Worm (Caenorhabditis elegans) whole organism, L1 larva: ENCODE data around the gene msp-74.
A peak's percentile ranks its signal among the peaks of the same experiment; 100 is the strongest.

Experiments
- C04F5.9 ChIP-seq: sonication (generic microtip); optimal IDR thresholded peaks from 2 replicates; lab custom pipeline; 2016; ENCODE audit warnings: missing genetic modification characterization, missing compliant biosample characterization
- C16A3.4 ChIP-seq: fragments of 150-350 bp; optimal IDR thresholded peaks from 2 replicates; lab custom pipeline; 2014; ENCODE audit warnings: missing biosample characterization, missing genetic modification characterization
- alr-1 ChIP-seq: fragments of 200-800 bp; sonication (Bioruptor generic); optimal IDR thresholded peaks from 2 replicates; lab custom pipeline; 2018; ENCODE audit warnings: borderline replicate concordance, mild to moderate bottlenecking, missing genetic modification characterization, missing compliant biosample characterization
- ama-1 ChIP-seq: fragments of 150-350 bp; optimal IDR thresholded peaks from 2 replicates; lab custom pipeline; 2014
- ceh-8 ChIP-seq: fragments of 200-800 bp; sonication (Bioruptor generic); optimal IDR thresholded peaks from 2 replicates; lab custom pipeline; 2018; ENCODE audit warnings: mild to moderate bottlenecking, missing genetic modification characterization, moderate library complexity, missing compliant biosample characterization
- ceh-82 ChIP-seq, 3 experiments: fragments of 150-350 bp in 1 of 3; sonication (generic microtip) in 2 of 3; optimal IDR thresholded peaks; 2 replicates each; lab custom pipeline; 2014 to 2017; ENCODE audit warnings: missing biosample characterization in 3 of 3, missing genetic modification characterization in 3 of 3
- dpl-1 ChIP-seq, 3 experiments: fragments of 150-350 bp in 2 of 3; sonication (generic microtip) in 1 of 3; optimal IDR thresholded peaks; 2 replicates each; lab custom pipeline; 2014 to 2017; ENCODE audit warnings: missing biosample characterization in 3 of 3, missing genetic modification characterization in 3 of 3, missing genetic modification reagents in 3 of 3
- dsc-1 ChIP-seq: sonication (generic microtip); optimal IDR thresholded peaks from 2 replicates; lab custom pipeline; 2016; ENCODE audit warnings: mild to moderate bottlenecking, missing genetic modification characterization, missing compliant biosample characterization
- efl-1 ChIP-seq, 4 experiments: fragments of 150-350 bp; optimal IDR thresholded peaks in 3 of 4; peaks in 1 of 4; 1 replicate in 1 of 4; 2 replicates in 3 of 4; lab custom pipeline; 2014; ENCODE audit warnings: missing biosample characterization in 2 of 4, missing genetic modification characterization in 2 of 4, missing genetic modification reagents in 2 of 4
- efl-3 ChIP-seq: fragments of 200-800 bp; sonication (Bioruptor generic); optimal IDR thresholded peaks from 2 replicates; lab custom pipeline; 2018; ENCODE audit warnings: mild to moderate bottlenecking, missing genetic modification characterization, missing compliant biosample characterization
- elt-2 ChIP-seq: sonication (generic microtip); optimal IDR thresholded peaks from 2 replicates; lab custom pipeline; 2016; ENCODE audit warnings: missing genetic modification characterization, mild to moderate bottlenecking, inconsistent platforms, missing compliant biosample characterization, missing genetic modification reagents
- fkh-4 ChIP-seq: sonication (generic microtip); optimal IDR thresholded peaks from 2 replicates; lab custom pipeline; 2016; ENCODE audit warnings: missing compliant biosample characterization, missing genetic modification characterization, borderline replicate concordance
- fkh-8 ChIP-seq: sonication (generic microtip); optimal IDR thresholded peaks from 2 replicates; lab custom pipeline; 2016; ENCODE audit warnings: mild to moderate bottlenecking, missing genetic modification characterization, missing compliant biosample characterization
- fos-1 ChIP-seq: fragments of 150-350 bp; optimal IDR thresholded peaks from 2 replicates; lab custom pipeline; 2014; ENCODE audit warnings: missing biosample characterization, missing genetic modification characterization
- hlh-17 ChIP-seq: fragments of 200-800 bp; sonication (Bioruptor generic); optimal IDR thresholded peaks from 2 replicates; lab custom pipeline; 2018; ENCODE audit warnings: missing genetic modification characterization, mild to moderate bottlenecking, missing compliant biosample characterization, moderate library complexity, borderline replicate concordance
- hlh-4 ChIP-seq: sonication (generic microtip); optimal IDR thresholded peaks from 2 replicates; lab custom pipeline; 2016; ENCODE audit warnings: mild to moderate bottlenecking, missing genetic modification characterization, missing compliant biosample characterization
- hpl-2 ChIP-seq: fragments of 150-350 bp; optimal IDR thresholded peaks from 2 replicates; lab custom pipeline; 2014; ENCODE audit warnings: missing biosample characterization, missing genetic modification reagents, missing genetic modification characterization
- lin-14 ChIP-seq: fragments of 200-800 bp; sonication (Bioruptor generic); optimal IDR thresholded peaks from 2 replicates; lab custom pipeline; 2018; ENCODE audit warnings: mild to moderate bottlenecking, missing genetic modification characterization, moderate library complexity, missing compliant biosample characterization
- lin-35 ChIP-seq, 2 experiments: fragments of 150-350 bp; optimal IDR thresholded peaks; 2 replicates each; lab custom pipeline; 2014; ENCODE audit warnings: missing biosample characterization in 2 of 2, missing genetic modification characterization in 2 of 2, missing genetic modification reagents in 2 of 2
- lir-3 ChIP-seq: sonication (generic microtip); optimal IDR thresholded peaks from 2 replicates; lab custom pipeline; 2016; ENCODE audit warnings: mild to moderate bottlenecking, missing genetic modification characterization, moderate library complexity, missing compliant biosample characterization; ENCODE audit not compliant: poor library complexity
- mdl-1 ChIP-seq, 2 experiments: fragments of 150-350 bp; optimal IDR thresholded peaks; 2 replicates each; lab custom pipeline; 2014 to 2017; ENCODE audit warnings: missing biosample characterization in 2 of 2, missing genetic modification characterization in 2 of 2, inconsistent platforms in 1 of 2
- mef-2 ChIP-seq: fragments of 150-350 bp; optimal IDR thresholded peaks from 2 replicates; lab custom pipeline; 2014; ENCODE audit warnings: missing biosample characterization, missing genetic modification characterization
- nhr-11 ChIP-seq: fragments of 150-350 bp; optimal IDR thresholded peaks from 2 replicates; lab custom pipeline; 2014; ENCODE audit warnings: missing biosample characterization, missing genetic modification characterization
- nhr-19 ChIP-seq: fragments of 200-800 bp; sonication (Bioruptor generic); conservative IDR thresholded peaks from 2 replicates; pipeline ENCODE4 v1.3.6; 2022; ENCODE audit warnings: missing genetic modification characterization, missing compliant biosample characterization
- nhr-28 ChIP-seq: fragments of 150-350 bp; optimal IDR thresholded peaks from 2 replicates; lab custom pipeline; 2014; ENCODE audit warnings: missing biosample characterization, missing genetic modification characterization
- nhr-71 ChIP-seq: sonication (generic microtip); optimal IDR thresholded peaks from 2 replicates; lab custom pipeline; 2016; ENCODE audit warnings: mild to moderate bottlenecking, missing genetic modification characterization, moderate library complexity, missing compliant biosample characterization
- nhr-76 ChIP-seq: sonication (generic microtip); optimal IDR thresholded peaks from 2 replicates; lab custom pipeline; 2017; ENCODE audit warnings: missing biosample characterization, missing genetic modification characterization
- nhr-84 ChIP-seq: sonication (generic microtip); optimal IDR thresholded peaks from 2 replicates; lab custom pipeline; 2017; ENCODE audit warnings: missing biosample characterization, missing genetic modification characterization
- nhr-90 ChIP-seq: sonication (generic microtip); optimal IDR thresholded peaks from 2 replicates; lab custom pipeline; 2016; ENCODE audit warnings: mild to moderate bottlenecking, missing genetic modification characterization, missing compliant biosample characterization; ENCODE audit not compliant: poor library complexity
- pag-3 ChIP-seq: sonication (generic microtip); optimal IDR thresholded peaks from 2 replicates; lab custom pipeline; 2017; ENCODE audit warnings: missing genetic modification characterization, mild to moderate bottlenecking, missing compliant biosample characterization, antibody characterized with exemption, borderline replicate concordance; ENCODE audit not compliant: insufficient read depth
- pax-3 ChIP-seq: fragments of 200-800 bp; sonication (Bioruptor generic); optimal IDR thresholded peaks from 2 replicates; lab custom pipeline; 2018; ENCODE audit warnings: mild to moderate bottlenecking, missing genetic modification characterization, moderate library complexity, missing compliant biosample characterization
- pqm-1 ChIP-seq: sonication (generic microtip); optimal IDR thresholded peaks from 3 replicates; lab custom pipeline; 2017; ENCODE audit warnings: missing biosample characterization, missing genetic modification characterization
- skn-1 ChIP-seq: fragments of 150-350 bp; optimal IDR thresholded peaks from 2 replicates; lab custom pipeline; 2014; ENCODE audit warnings: missing biosample characterization, missing genetic modification characterization
- sup-37 ChIP-seq: fragments of 200-800 bp; sonication (Bioruptor generic); optimal IDR thresholded peaks from 2 replicates; lab custom pipeline; 2018; ENCODE audit warnings: mild to moderate bottlenecking, missing genetic modification characterization, missing compliant biosample characterization
- swsn-7 ChIP-seq: sonication (generic microtip); optimal IDR thresholded peaks from 2 replicates; lab custom pipeline; 2016; ENCODE audit warnings: missing genetic modification characterization, missing compliant biosample characterization
- unc-30 ChIP-seq: sonication (generic microtip); optimal IDR thresholded peaks from 2 replicates; lab custom pipeline; 2017; ENCODE audit warnings: missing biosample characterization, missing genetic modification characterization
- unc-86 ChIP-seq: sonication (generic microtip); optimal IDR thresholded peaks from 2 replicates; lab custom pipeline; 2016; ENCODE audit warnings: missing genetic modification characterization, missing compliant biosample characterization
- unc-98 ChIP-seq: fragments of 200-800 bp; sonication (Bioruptor generic); IDR thresholded peaks from 2 replicates; pipeline ENCODE4 v1.3.6; 2022; ENCODE audit warnings: missing genetic modification characterization, missing compliant biosample characterization
- xbp-1 ChIP-seq: sonication (generic microtip); optimal IDR thresholded peaks from 2 replicates; lab custom pipeline; 2016; ENCODE audit warnings: missing genetic modification characterization, missing compliant biosample characterization
- ztf-11 ChIP-seq, 2 experiments: sonication (generic microtip); optimal IDR thresholded peaks; 2 replicates each; lab custom pipeline; 2016 to 2017; ENCODE audit warnings: missing genetic modification characterization in 2 of 2, missing biosample characterization in 1 of 2, missing compliant biosample characterization in 1 of 2

msp-74 gene

DNA sequence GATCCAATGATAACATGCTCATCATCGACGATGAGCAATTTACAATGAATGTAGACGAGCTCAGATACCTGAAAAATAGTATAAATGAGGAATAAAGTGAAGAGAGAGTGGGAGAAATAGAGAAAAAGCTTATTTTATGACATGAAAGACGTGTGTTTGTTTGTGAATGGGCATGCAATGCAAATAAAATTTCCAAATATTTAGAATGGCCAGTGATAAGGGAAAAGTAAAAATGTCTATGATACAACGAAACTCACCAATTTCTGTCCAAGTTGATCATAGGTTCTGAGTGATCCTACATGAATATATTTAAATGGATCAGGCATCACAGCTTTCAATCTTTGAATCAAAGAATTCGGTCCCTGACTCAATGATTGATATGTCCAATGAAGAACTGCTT is 29.0 kb downstream of the msp-74 start:
- TF ChIP-seq C04F5.9: no peak
- TF ChIP-seq elt-2 (tag; lab: Kevin White, UChicago): peak; percentile 91

DNA sequence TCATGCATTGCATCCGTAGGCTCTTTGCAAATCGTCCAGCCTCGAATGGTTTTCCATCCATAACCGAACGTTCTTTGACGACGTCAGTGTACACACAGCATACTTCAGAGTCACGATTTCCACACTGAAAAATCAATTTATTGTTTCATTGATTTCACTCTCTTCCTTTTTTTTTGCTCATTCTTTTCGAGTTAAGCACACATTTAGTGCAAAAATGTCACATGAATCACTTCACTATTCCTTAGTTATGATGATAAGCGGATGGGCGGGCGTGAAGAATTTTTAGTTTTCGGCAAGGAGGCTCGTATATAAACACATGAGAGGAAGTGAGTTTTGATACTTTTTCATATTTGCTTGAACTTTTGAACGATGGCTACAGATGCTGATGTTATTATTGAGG is 29.7 kb downstream of the msp-74 start, which contains the start of gene txt-9:
TSS of gene txt-9 (plus strand) at position 336 of the 400 bp plus-strand sequence.
- TF ChIP-seq mdl-1 (tag; optimal IDR thresholded peaks at IDR 0.05; lab: Kevin White, UChicago) (no peak), elt-2 (tag; lab: Kevin White, UChicago) (peak; percentile 62), lin-35 (GFP tag; optimal IDR thresholded peaks at IDR 0.05; lab: Kevin White, UChicago) (peak in 1 of 2 experiments; percentile 13)

DNA sequence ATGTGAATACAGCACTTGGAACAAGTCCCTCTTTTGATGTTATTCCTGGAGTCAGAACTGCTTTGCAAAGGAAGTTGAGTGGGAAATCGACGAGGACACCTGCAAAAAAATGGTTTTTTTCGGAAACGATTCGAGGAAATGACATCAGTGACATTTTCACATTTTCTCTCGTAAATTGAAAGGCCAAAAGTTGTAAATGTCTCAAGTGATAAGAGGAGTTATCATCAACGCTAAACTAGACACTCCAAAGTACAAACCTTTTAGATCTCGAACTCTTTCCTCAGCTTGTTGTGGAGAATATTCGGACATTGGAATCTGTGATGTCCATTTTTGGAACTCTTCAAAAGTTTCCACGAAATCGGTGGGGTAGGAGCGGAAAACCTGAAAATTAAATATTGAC is 30.9 kb downstream of the msp-74 start:
- TF ChIP-seq elt-2 (tag; lab: Kevin White, UChicago) (peak; percentile 52), efl-1 (optimal IDR thresholded peaks at IDR 0.05; lab: Kevin White, UChicago) (no peak), efl-1 (GFP tag; optimal IDR thresholded peaks at IDR 0.05 in 1 of 2; lab: Kevin White, UChicago) (peak in 1 of 2 experiments; percentile 24), alr-1 (tag; lab: Kevin White, UChicago) (no peak)

DNA sequence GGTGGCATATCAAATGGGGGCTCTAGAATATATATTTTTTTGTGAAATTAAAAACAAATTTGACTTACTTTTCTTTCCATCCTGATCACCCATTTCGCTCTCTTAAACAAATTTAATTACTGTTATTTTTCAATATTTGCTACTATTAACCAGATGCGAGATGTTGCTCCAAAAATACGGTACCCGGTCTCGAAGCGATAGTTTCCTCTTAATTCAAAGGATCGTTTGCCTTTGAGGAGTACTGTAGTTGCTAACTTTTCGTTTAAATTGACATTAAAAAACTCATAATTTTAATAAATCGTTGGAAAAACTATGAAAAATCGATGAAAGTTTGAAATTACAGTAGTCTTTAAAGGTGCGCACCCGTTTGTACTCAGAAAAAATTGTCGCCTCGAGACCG is 31.8 kb downstream of the msp-74 start, which contains the start of gene C04G6.4:
TSS of gene C04G6.4 (minus strand) at position 101 of the 400 bp plus-strand sequence.
- TF ChIP-seq nhr-76 (tag; lab: Kevin White, UChicago) (no peak), sup-37 (GFP tag; lab: Kevin White, UChicago) (no peak)

DNA sequence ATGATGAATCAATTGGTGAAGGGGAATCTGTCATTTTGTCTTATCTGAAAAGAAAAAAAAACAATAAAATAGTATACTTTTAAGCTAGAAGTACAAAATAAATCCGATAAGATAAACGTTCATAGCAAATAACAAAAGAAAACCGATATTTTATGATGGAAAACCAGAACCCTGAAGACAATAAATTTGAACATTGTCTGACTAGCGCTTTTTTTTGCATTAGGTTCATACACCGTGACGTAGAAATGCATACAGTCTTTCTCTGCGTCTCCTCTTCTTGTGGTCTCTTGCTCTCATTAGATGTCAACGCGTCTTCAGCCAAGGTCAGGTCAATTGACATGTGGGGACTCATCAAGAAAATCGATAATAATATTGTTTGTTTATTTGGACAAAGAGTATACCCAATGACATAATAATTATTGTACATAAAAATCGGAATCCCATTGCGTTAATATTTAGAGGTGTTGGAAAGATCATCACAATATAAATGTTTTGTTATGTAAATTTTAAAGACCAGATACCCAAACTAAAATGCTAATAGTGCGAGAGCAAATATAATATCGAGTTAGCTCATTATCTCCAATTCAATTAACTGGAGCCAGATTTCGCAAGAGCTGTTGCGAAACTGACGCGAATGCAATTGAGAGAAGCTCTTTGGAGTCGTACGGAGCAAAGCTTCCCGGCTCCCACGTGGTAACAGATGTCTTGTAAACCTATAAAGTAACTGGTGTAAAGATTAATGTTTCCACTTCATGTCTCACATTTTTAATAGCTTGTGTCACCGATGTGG is 33.8 kb downstream of the msp-74 start, which contains the start of gene dsh-2:
TSS of gene dsh-2 (minus strand) at position 51 of the 790 bp plus-strand sequence.
- no peak for TF ChIP-seq pqm-1
- TF ChIP-seq hpl-2: no peak
- TF ChIP-seq fkh-4 (tag; lab: Kevin White, UChicago): no peak
- TF ChIP-seq efl-3 (GFP tag; lab: Kevin White, UChicago): no peak
- TF ChIP-seq nhr-90: peak; percentile 63
- TF ChIP-seq fkh-8 (tag; lab: Kevin White, UChicago): no peak
- no peak for TF ChIP-seq unc-30 (tag; lab: Kevin White, UChicago)
- no peak for TF ChIP-seq nhr-28 (tag; lab: Kevin White, UChicago)
- peak; percentile 17 for TF ChIP-seq lir-3 (tag; lab: Kevin White, UChicago)
- peak; percentile 84 for TF ChIP-seq elt-2 (tag; lab: Kevin White, UChicago)
- no peak for TF ChIP-seq ceh-8 (GFP tag; lab: Kevin White, UChicago)
- TF ChIP-seq unc-86 (tag; lab: Kevin White, UChicago): no peak
- peak; percentile 52 for TF ChIP-seq C16A3.4
- TF ChIP-seq skn-1 (tag; lab: Kevin White, UChicago): peak; percentile 9
- TF ChIP-seq nhr-71 (tag; lab: Kevin White, UChicago): peak; percentile 62
- TF ChIP-seq lin-14 (GFP tag; lab: Kevin White, UChicago): peak; percentile 64
- peak; percentile 72 to 82 for TF ChIP-seq efl-1 (optimal IDR thresholded peaks at IDR 0.05; lab: Kevin White, UChicago)
- peak; percentile 82 to 98 for TF ChIP-seq efl-1 (GFP tag; optimal IDR thresholded peaks at IDR 0.05 in 1 of 2; lab: Kevin White, UChicago)
- no peak for TF ChIP-seq ama-1 (lab: Kevin White, UChicago)
- TF ChIP-seq nhr-19: peak; percentile 30
- TF ChIP-seq ztf-11 (tag; optimal IDR thresholded peaks at IDR 0.05; lab: Kevin White, UChicago): peak in 1 of 2 experiments; percentile 10
- TF ChIP-seq dpl-1 (GFP tag; optimal IDR thresholded peaks at IDR 0.05; lab: Kevin White, UChicago): peak; percentile 69 to 83 (median 81)
- no peak for TF ChIP-seq mef-2 (tag; lab: Kevin White, UChicago)
- no peak for TF ChIP-seq unc-98 (GFP tag; lab: Robert Waterston, UW)
- TF ChIP-seq xbp-1 (tag; lab: Kevin White, UChicago): peak; percentile 42
- no peak for TF ChIP-seq nhr-84 (tag; lab: Kevin White, UChicago)
- TF ChIP-seq dsc-1 (tag; lab: Kevin White, UChicago): no peak
- peak in 1 of 3 experiments; percentile 15 for TF ChIP-seq ceh-82 (tag; optimal IDR thresholded peaks at IDR 0.05; lab: Kevin White, UChicago)
- TF ChIP-seq hlh-17: no peak
- no peak for TF ChIP-seq pag-3
- TF ChIP-seq pax-3 (tag; lab: Kevin White, UChicago): no peak
- no peak for TF ChIP-seq fos-1 (tag; lab: Kevin White, UChicago)
- no peak for TF ChIP-seq nhr-11
- no peak for TF ChIP-seq hlh-4
- TF ChIP-seq swsn-7: peak; percentile 40
